Fruit fly (Drosophila melanogaster): ENCODE results near the gene CG42570.
A peak's percentile ranks its signal among the peaks of the same experiment; 100 is the strongest.

CG42570 gene

dm6 chr3L:15699626-15700337 lies 17.8 kb upstream of the CG42570 start, which contains the start of gene comm2 (continued):
- TF ChIP-seq unpg (GFP tag; optimal IDR thresholded peaks at IDR 0.05) (no peak), D19B (GFP tag; optimal IDR thresholded peaks at IDR 0.05) (no peak), vvl (GFP tag; IDR thresholded peaks at IDR 0.05) (peak; percentile 63; the same call in 1 of the 2 replicates), H15 (GFP tag; IDR thresholded peaks at IDR 0.05) (no peak), pb (GFP tag; optimal IDR thresholded peaks at IDR 0.05) (no peak), Atf6 (GFP tag; IDR thresholded peaks at IDR 0.05) (no peak), Dip3 (GFP tag; optimal IDR thresholded peaks at IDR 0.05) (no peak), CG30431 (GFP tag; optimal IDR thresholded peaks at IDR 0.05) (no peak), CG9797 (GFP tag; optimal IDR thresholded peaks at IDR 0.05) (no peak), Ets65A (GFP tag) (no peak), fru (optimal IDR thresholded peaks at IDR 0.05) (no peak), CG14667 (GFP tag; IDR thresholded peaks at IDR 0.05) (no peak), CG16813 (GFP tag; IDR thresholded peaks at IDR 0.05; ENCODE audit: partially characterized antibody) (no peak), twi (tag; optimal IDR thresholded peaks at IDR 0.05) (peak; percentile 76), CG7987 (GFP tag; optimal IDR thresholded peaks at IDR 0.05) (no peak), amos (GFP tag; IDR thresholded peaks at IDR 0.05; ENCODE audit: partially characterized antibody) (peak; percentile 61; the same call in 1 of the 2 replicates), cas (GFP tag; IDR thresholded peaks at IDR 0.05) (no peak), kay (GFP tag; optimal IDR thresholded peaks at IDR 0.05) (no peak), wek (GFP tag; optimal IDR thresholded peaks at IDR 0.05) (no peak), abd-A (tag; optimal IDR thresholded peaks at IDR 0.05) (no peak), chinmo (GFP tag; IDR thresholded peaks at IDR 0.05; ENCODE audit: partially characterized antibody) (peak; percentile 89; the same call in 3 of the 4 replicates), mam (GFP tag; optimal IDR thresholded peaks at IDR 0.05) (no peak), eve (GFP tag; optimal IDR thresholded peaks at IDR 0.05) (no peak), CG17829 (tag; optimal IDR thresholded peaks at IDR 0.05) (peak; percentile 43), eyg (GFP tag; optimal IDR thresholded peaks at IDR 0.05) (no peak), CG2202 (tag; optimal IDR thresholded peaks at IDR 0.05) (peak; percentile 12), CG3726 (GFP tag; IDR thresholded peaks at IDR 0.05) (no peak), CG3847 (GFP tag; IDR thresholded peaks at IDR 0.05) (no peak), Awh (GFP tag; IDR thresholded peaks at IDR 0.05) (no peak), seq (GFP tag; IDR thresholded peaks at IDR 0.05) (no peak), Fer2 (tag; optimal IDR thresholded peaks at IDR 0.05) (no peak), Dad (GFP tag; optimal IDR thresholded peaks at IDR 0.05) (peak; percentile 1), CG4282 (GFP tag; optimal IDR thresholded peaks at IDR 0.05) (no peak), pros (GFP tag; optimal IDR thresholded peaks at IDR 0.05) (peak; percentile 98), chif (GFP tag; optimal IDR thresholded peaks at IDR 0.05) (no peak), HLH3B (GFP tag; IDR thresholded peaks at IDR 0.05) (no peak), CG11560 (tag; IDR thresholded peaks at IDR 0.05) (no peak), lbe (GFP tag; optimal IDR thresholded peaks at IDR 0.05) (peak; percentile 20), mirr (GFP tag; optimal IDR thresholded peaks at IDR 0.05) (no peak), sd (tag; optimal IDR thresholded peaks at IDR 0.05) (no peak), CG11456 (GFP tag; IDR thresholded peaks at IDR 0.05) (no peak), ara (GFP tag; IDR thresholded peaks at IDR 0.05) (no peak), caup (GFP tag; optimal IDR thresholded peaks at IDR 0.05; ENCODE audit: severe bottlenecking) (no peak), MESR4 (GFP tag; optimal IDR thresholded peaks at IDR 0.05) (no peak), Sin3A (optimal IDR thresholded peaks at IDR 0.05) (no peak), ase (GFP tag; IDR thresholded peaks at IDR 0.05) (no peak), MBD-R2 (GFP tag; IDR thresholded peaks at IDR 0.05) (no peak), CG11093 (GFP tag; IDR thresholded peaks at IDR 0.05) (no peak), dati (GFP tag; IDR thresholded peaks at IDR 0.05) (no peak), CG8281 (tag; optimal IDR thresholded peaks at IDR 0.05) (no peak), CG9215 (GFP tag; IDR thresholded peaks at IDR 0.05) (no peak), phol (tag; optimal IDR thresholded peaks at IDR 0.05) (no peak)
